Fruit fly (Drosophila melanogaster) whole organism, adult: ENCODE results near the gene haf.

Experiments used
- CG11617 ChIP-seq: fragments of 200-800 bp; sonication (Bioruptor generic); optimal IDR thresholded peaks from 2 replicates; lab custom pipeline; 2017; ENCODE audit warnings: mild to moderate bottlenecking, missing biosample characterization, missing genetic modification reagents, missing genetic modification characterization
- CG12768 ChIP-seq: fragments of 200-800 bp; sonication (Bioruptor generic); optimal IDR thresholded peaks from 2 replicates; lab custom pipeline; 2017; ENCODE audit warnings: missing biosample characterization, missing genetic modification characterization, mild to moderate bottlenecking, moderate library complexity, missing genetic modification reagents
- CG14711 ChIP-seq: fragments of 200-800 bp; sonication (Bioruptor generic); optimal IDR thresholded peaks from 2 replicates; lab custom pipeline; 2018; ENCODE audit warnings: missing biosample characterization, mild to moderate bottlenecking, missing genetic modification characterization, moderate library complexity
- CG1620 ChIP-seq: fragments of 200-800 bp; sonication (Bioruptor generic); optimal IDR thresholded peaks from 2 replicates; lab custom pipeline; 2016; ENCODE audit warnings: missing biosample characterization, missing genetic modification characterization
- CG33017 ChIP-seq: fragments of 200-800 bp; sonication (Bioruptor generic); optimal IDR thresholded peaks from 2 replicates; lab custom pipeline; 2018; ENCODE audit warnings: missing biosample characterization, mild to moderate bottlenecking, missing genetic modification characterization, moderate library complexity
- CG5204 ChIP-seq: fragments of 200-800 bp; sonication (Bioruptor generic); optimal IDR thresholded peaks from 2 replicates; lab custom pipeline; 2016; ENCODE audit warnings: missing biosample characterization, missing genetic modification characterization
- CG7045 ChIP-seq: fragments of 200-800 bp; sonication (Bioruptor generic); optimal IDR thresholded peaks from 2 replicates; lab custom pipeline; 2017; ENCODE audit warnings: missing biosample characterization, mild to moderate bottlenecking, missing genetic modification characterization
- CG7101 ChIP-seq: fragments of 200-800 bp; sonication (Bioruptor generic); optimal IDR thresholded peaks from 2 replicates; lab custom pipeline; 2018; ENCODE audit warnings: missing biosample characterization, mild to moderate bottlenecking, missing genetic modification characterization, moderate library complexity
- Clk ChIP-seq: fragments of 200-800 bp; sonication (Bioruptor generic); optimal IDR thresholded peaks from 2 replicates; lab custom pipeline; 2017; ENCODE audit warnings: missing biosample characterization, missing genetic modification characterization
- Crg-1 ChIP-seq: fragments of 200-800 bp; sonication (Bioruptor generic); optimal IDR thresholded peaks from 2 replicates; lab custom pipeline; 2016; ENCODE audit warnings: missing biosample characterization, missing genetic modification characterization
- Hr96 ChIP-seq: fragments of 200-800 bp; sonication (Bioruptor generic); optimal IDR thresholded peaks from 2 replicates; lab custom pipeline; 2016; ENCODE audit warnings: missing biosample characterization, missing genetic modification characterization
- Mnt ChIP-seq: fragments of 200-800 bp; sonication (Bioruptor generic); optimal IDR thresholded peaks from 2 replicates; lab custom pipeline; 2016; ENCODE audit warnings: missing biosample characterization, mild to moderate bottlenecking, missing genetic modification characterization
- bab1 ChIP-seq: fragments of 200-800 bp; sonication (Bioruptor generic); optimal IDR thresholded peaks from 3 replicates; lab custom pipeline; 2019; ENCODE audit warnings: missing biosample characterization, mild to moderate bottlenecking, missing genetic modification characterization, moderate library complexity
- cic ChIP-seq: fragments of 200-800 bp; sonication (Bioruptor generic); optimal IDR thresholded peaks from 2 replicates; lab custom pipeline; 2017; ENCODE audit warnings: missing biosample characterization, mild to moderate bottlenecking, missing genetic modification characterization, moderate library complexity
- cnc ChIP-seq, 2 experiments: fragments of >200 bp; optimal IDR thresholded peaks; 2 replicates each; lab custom pipeline; 2017
- kay ChIP-seq: fragments of 200-800 bp; sonication (Bioruptor generic); peaks from one replicate; lab custom pipeline; 2016; ENCODE audit warnings: missing biosample characterization, missing genetic modification characterization, borderline replicate concordance
- ovo ChIP-seq: fragments of 200-800 bp; sonication (Bioruptor generic); optimal IDR thresholded peaks from 2 replicates; lab custom pipeline; 2016; ENCODE audit warnings: missing biosample characterization, missing genetic modification characterization
- pad ChIP-seq: fragments of 200-800 bp; sonication (Bioruptor generic); optimal IDR thresholded peaks from 3 replicates; lab custom pipeline; 2017; ENCODE audit warnings: missing biosample characterization, missing genetic modification characterization, mild to moderate bottlenecking, moderate library complexity, missing genetic modification reagents
- tj ChIP-seq: fragments of 200-800 bp; sonication (Bioruptor generic); optimal IDR thresholded peaks from 3 replicates; lab custom pipeline; 2017; ENCODE audit warnings: missing biosample characterization, mild to moderate bottlenecking, missing genetic modification characterization, moderate library complexity
- toe ChIP-seq: fragments of 200-800 bp; sonication (Bioruptor generic); optimal IDR thresholded peaks from 2 replicates; lab custom pipeline; 2016; ENCODE audit warnings: missing biosample characterization, missing genetic modification characterization

The haf gene

dm6 chr2L:1535231-1535630, 19.7 kb upstream of the haf start:
- TF ChIP-seq CG11617 (no peak), cic (GFP tag; lab: Kevin White, UChicago) (no peak), CG5204 (no peak), bab1 (no peak), Crg-1 (no peak), CG1620 (GFP tag; lab: Kevin White, UChicago) (no peak), ovo (GFP tag; lab: Kevin White, UChicago) (no peak), pad (no peak), Hr96 (GFP tag; lab: Kevin White, UChicago) (no peak), Clk (GFP tag; lab: Kevin White, UChicago) (no peak), Mnt (GFP tag; lab: Kevin White, UChicago) (no peak), cnc (optimal IDR thresholded peaks at IDR 0.05; lab: Kevin White, UChicago) (no peak), toe (GFP tag; lab: Kevin White, UChicago) (no peak), CG14711 (tag; lab: Kevin White, UChicago) (no peak), kay (GFP tag; lab: Kevin White, UChicago) (no peak), tj (GFP tag; lab: Kevin White, UChicago) (no peak), CG7045 (GFP tag; lab: Kevin White, UChicago) (no peak), CG7101 (no peak)

dm6 chr2L:1538132-1538531, 16.8 kb upstream of the haf start:
- TF ChIP-seq CG33017 (tag; lab: Kevin White, UChicago) (no peak), Hr96 (GFP tag; lab: Kevin White, UChicago) (no peak), tj (GFP tag; lab: Kevin White, UChicago) (no peak), pad (no peak), Mnt (GFP tag; lab: Kevin White, UChicago) (no peak), cic (GFP tag; lab: Kevin White, UChicago) (no peak), kay (GFP tag; lab: Kevin White, UChicago) (no peak), cnc (optimal IDR thresholded peaks at IDR 0.05; lab: Kevin White, UChicago) (no peak)

- TF ChIP-seq Hr96 (GFP tag; lab: Kevin White, UChicago) (no peak), ovo (GFP tag; lab: Kevin White, UChicago) (no peak), CG7045 (GFP tag; lab: Kevin White, UChicago) (no peak), CG12768 (GFP tag; lab: Kevin White, UChicago) (no peak), CG5204 (no peak), cic (GFP tag; lab: Kevin White, UChicago) (no peak), CG14711 (tag; lab: Kevin White, UChicago) (no peak), cnc (optimal IDR thresholded peaks at IDR 0.05; lab: Kevin White, UChicago) (no peak), toe (GFP tag; lab: Kevin White, UChicago) (no peak), Crg-1 (no peak), CG33017 (tag; lab: Kevin White, UChicago) (no peak), tj (GFP tag; lab: Kevin White, UChicago) (no peak)
Measured at dm6 chr2L:1547860-1548259, 7.1 kb upstream of the haf start.

- no peak for TF ChIP-seq CG11617
- TF ChIP-seq pad, result no peak
Measured at dm6 chr2L:1556697-1557564, 2.0 kb downstream of the haf start.

- TF ChIP-seq CG12768 (GFP tag; lab: Kevin White, UChicago) (no peak), CG33017 (tag; lab: Kevin White, UChicago) (no peak), Crg-1 (no peak), CG7101 (no peak), Mnt (GFP tag; lab: Kevin White, UChicago) (no peak), CG5204 (no peak), Hr96 (GFP tag; lab: Kevin White, UChicago) (no peak), kay (GFP tag; lab: Kevin White, UChicago) (no peak), cic (GFP tag; lab: Kevin White, UChicago) (no peak), toe (GFP tag; lab: Kevin White, UChicago) (no peak), pad (no peak), Clk (GFP tag; lab: Kevin White, UChicago) (no peak)
Measured at dm6 chr2L:1557927-1558326, 3.0 kb downstream of the haf start.

- TF ChIP-seq CG1620 (GFP tag; lab: Kevin White, UChicago) (no peak), Hr96 (GFP tag; lab: Kevin White, UChicago) (no peak), CG7045 (GFP tag; lab: Kevin White, UChicago) (no peak), toe (GFP tag; lab: Kevin White, UChicago) (no peak), pad (no peak), CG5204 (no peak), ovo (GFP tag; lab: Kevin White, UChicago) (no peak), CG7101 (no peak), CG14711 (tag; lab: Kevin White, UChicago) (no peak), tj (GFP tag; lab: Kevin White, UChicago) (no peak), CG11617 (no peak), cnc (optimal IDR thresholded peaks at IDR 0.05; lab: Kevin White, UChicago) (no peak)
Measured at dm6 chr2L:1559811-1560501, 5.0 kb downstream of the haf start.
